Worm (Caenorhabditis elegans): ENCODE results near the gene clx-1.

- TF ChIP-seq W03F9.2 (tag; optimal IDR thresholded peaks at IDR 0.05): no peak
- no peak for TF ChIP-seq him-1 (tag; optimal IDR thresholded peaks at IDR 0.05)
These were observed 9.1 kb downstream of the clx-1 start, which contains the start of gene npr-35 for ce11 chrIV:7743539-7743938.

All from whole organism, L4/young adult.